Worm (Caenorhabditis elegans) whole organism, late embryonic: ENCODE data around the gene srbc-63.

Experiments
- C08G9.2 ChIP-seq: sonication (generic microtip); optimal IDR thresholded peaks from 2 replicates; lab custom pipeline; 2016; ENCODE audit warnings: mild to moderate bottlenecking, missing genetic modification characterization, moderate library complexity, missing compliant biosample characterization
- F13H6.1 ChIP-seq: sonication (generic microtip); optimal IDR thresholded peaks from 2 replicates; lab custom pipeline; 2016; ENCODE audit warnings: missing genetic modification characterization, missing compliant biosample characterization
- K09A11.1 ChIP-seq: sonication (generic microtip); optimal IDR thresholded peaks from 2 replicates; lab custom pipeline; 2017; ENCODE audit warnings: antibody characterized with exemption, mild to moderate bottlenecking, missing genetic modification characterization, missing compliant biosample characterization; ENCODE audit not compliant: insufficient read depth
- T23F11.4 ChIP-seq: fragments of 200-800 bp; sonication (Bioruptor generic); optimal IDR thresholded peaks from 2 replicates; lab custom pipeline; 2018; ENCODE audit warnings: mild to moderate bottlenecking, missing genetic modification characterization, missing compliant biosample characterization
- ahr-1 ChIP-seq: sonication (generic microtip); optimal IDR thresholded peaks from 2 replicates; lab custom pipeline; 2016; ENCODE audit warnings: missing genetic modification characterization, missing compliant biosample characterization
- ama-1 ChIP-seq: fragments of 150-350 bp; optimal IDR thresholded peaks from 2 replicates; lab custom pipeline; 2014
- ceh-18 ChIP-seq: sonication (generic microtip); optimal IDR thresholded peaks from 2 replicates; lab custom pipeline; 2016; ENCODE audit warnings: missing genetic modification characterization, missing compliant biosample characterization
- ceh-2 ChIP-seq: sonication (generic microtip); optimal IDR thresholded peaks from 2 replicates; lab custom pipeline; 2016; ENCODE audit warnings: missing genotype, missing genetic modification characterization, missing compliant biosample characterization
- ceh-22 ChIP-seq: sonication (generic microtip); optimal IDR thresholded peaks from 2 replicates; lab custom pipeline; 2017; ENCODE audit warnings: missing biosample characterization, missing genetic modification characterization
- ceh-24 ChIP-seq: sonication (generic microtip); optimal IDR thresholded peaks from 2 replicates; lab custom pipeline; 2016; ENCODE audit warnings: mild to moderate bottlenecking, missing genetic modification characterization, missing compliant biosample characterization
- ceh-31 ChIP-seq: sonication (generic microtip); optimal IDR thresholded peaks from 2 replicates; lab custom pipeline; 2016; ENCODE audit warnings: missing genetic modification characterization, missing compliant biosample characterization
- che-1 ChIP-seq: sonication (generic microtip); optimal IDR thresholded peaks from 2 replicates; lab custom pipeline; 2016; ENCODE audit warnings: mild to moderate bottlenecking, missing genetic modification characterization, missing compliant biosample characterization
- dmd-4 ChIP-seq: sonication (generic microtip); optimal IDR thresholded peaks from 2 replicates; lab custom pipeline; 2016; ENCODE audit warnings: borderline replicate concordance, missing genetic modification characterization, missing compliant biosample characterization
- fax-1 ChIP-seq: sonication (generic microtip); optimal IDR thresholded peaks from 2 replicates; lab custom pipeline; 2016; ENCODE audit warnings: missing genotype, missing genetic modification characterization, missing compliant biosample characterization
- fkh-10 ChIP-seq: fragments of 150-350 bp; optimal IDR thresholded peaks from 2 replicates; lab custom pipeline; 2014; ENCODE audit warnings: missing biosample characterization, missing genetic modification reagents, missing genetic modification characterization
- fkh-6 ChIP-seq: sonication (generic microtip); optimal IDR thresholded peaks from 2 replicates; lab custom pipeline; 2016; ENCODE audit warnings: missing genetic modification characterization, missing compliant biosample characterization
- gmeb-2 ChIP-seq: sonication (generic microtip); optimal IDR thresholded peaks from 2 replicates; lab custom pipeline; 2016; ENCODE audit warnings: missing genetic modification characterization, inconsistent platforms, missing compliant biosample characterization
- hlh-15 ChIP-seq: sonication (generic microtip); optimal IDR thresholded peaks from 2 replicates; lab custom pipeline; 2016; ENCODE audit warnings: missing genetic modification characterization, missing compliant biosample characterization
- hlh-6 ChIP-seq: sonication (generic microtip); optimal IDR thresholded peaks from 2 replicates; lab custom pipeline; 2016; ENCODE audit warnings: missing genotype, missing genetic modification characterization, missing compliant biosample characterization
- lim-6 ChIP-seq: sonication (generic microtip); optimal IDR thresholded peaks from 2 replicates; lab custom pipeline; 2016; ENCODE audit warnings: missing genetic modification characterization, missing compliant biosample characterization
- madf-2 ChIP-seq: sonication (generic microtip); optimal IDR thresholded peaks from 2 replicates; lab custom pipeline; 2017; ENCODE audit warnings: missing genetic modification characterization, missing compliant biosample characterization
- mec-3 ChIP-seq: sonication (generic microtip); optimal IDR thresholded peaks from 2 replicates; lab custom pipeline; 2016; ENCODE audit warnings: borderline replicate concordance, missing genetic modification characterization, missing compliant biosample characterization
- nfya-1 ChIP-seq: sonication (generic microtip); optimal IDR thresholded peaks from 2 replicates; lab custom pipeline; 2017; ENCODE audit warnings: missing genetic modification characterization, mild to moderate bottlenecking, missing compliant biosample characterization, antibody characterized with exemption, moderate library complexity
- nhr-11 ChIP-seq: fragments of 150-350 bp; optimal IDR thresholded peaks from 2 replicates; lab custom pipeline; 2014; ENCODE audit warnings: missing biosample characterization, missing genetic modification characterization
- nhr-232 ChIP-seq: sonication (generic microtip); optimal IDR thresholded peaks from 2 replicates; lab custom pipeline; 2016; ENCODE audit warnings: missing genetic modification characterization, missing compliant biosample characterization
- npax-4 ChIP-seq: sonication (generic microtip); optimal IDR thresholded peaks from 2 replicates; lab custom pipeline; 2016; ENCODE audit warnings: missing genetic modification characterization, missing compliant biosample characterization
- odd-2 ChIP-seq: sonication (generic microtip); optimal IDR thresholded peaks from 2 replicates; lab custom pipeline; 2017; ENCODE audit warnings: antibody characterized with exemption, mild to moderate bottlenecking, missing genetic modification characterization, missing compliant biosample characterization
- pax-1 ChIP-seq: fragments of 150-350 bp; optimal IDR thresholded peaks from 2 replicates; lab custom pipeline; 2014; ENCODE audit warnings: missing biosample characterization, missing genetic modification characterization
- pha-2 ChIP-seq: sonication (generic microtip); optimal IDR thresholded peaks from 2 replicates; lab custom pipeline; 2017; ENCODE audit warnings: mild to moderate bottlenecking, missing genetic modification characterization, missing compliant biosample characterization
- pqm-1 ChIP-seq: sonication (generic microtip); optimal IDR thresholded peaks from 2 replicates; lab custom pipeline; 2016; ENCODE audit warnings: missing genetic modification characterization, missing compliant biosample characterization
- pros-1 ChIP-seq: fragments of 150-350 bp; optimal IDR thresholded peaks from 2 replicates; lab custom pipeline; 2014; ENCODE audit warnings: missing biosample characterization, missing genetic modification reagents, missing genetic modification characterization
- rnt-1 ChIP-seq: sonication (generic microtip); optimal IDR thresholded peaks from 2 replicates; lab custom pipeline; 2016; ENCODE audit warnings: missing genetic modification characterization, missing compliant biosample characterization
- sox-2 ChIP-seq: fragments of 200-800 bp; sonication (Bioruptor generic); IDR thresholded peaks from 2 replicates; pipeline ENCODE4 v1.3.6; 2022; ENCODE audit warnings: missing genetic modification reagents, missing genetic modification characterization, missing compliant biosample characterization
- sox-4 ChIP-seq: sonication (generic microtip); optimal IDR thresholded peaks from 2 replicates; lab custom pipeline; 2017; ENCODE audit warnings: mild to moderate bottlenecking, missing genetic modification characterization, inconsistent platforms, missing compliant biosample characterization
- unc-3 ChIP-seq, 2 experiments: fragments of 200-800 bp in 1 of 2; sonication (Bioruptor generic) in 1 of 2; sonication (generic microtip) in 1 of 2; conservative IDR thresholded peaks in 1 of 2; optimal IDR thresholded peaks in 1 of 2; 2 replicates each; pipeline versions ENCODE4 v1.3.6 to Lab custom; 2016 to 2022; ENCODE audit warnings: missing compliant biosample characterization in 2 of 2, missing genetic modification characterization in 2 of 2, missing genetic modification reagents in 1 of 2
- unc-42 ChIP-seq: sonication (generic microtip); optimal IDR thresholded peaks from 2 replicates; lab custom pipeline; 2016; ENCODE audit warnings: missing genotype, missing genetic modification characterization, missing compliant biosample characterization
- zip-5 ChIP-seq: sonication (generic microtip); optimal IDR thresholded peaks from 2 replicates; lab custom pipeline; 2016; ENCODE audit warnings: missing genetic modification characterization, missing compliant biosample characterization

The srbc-63 gene

DNA sequence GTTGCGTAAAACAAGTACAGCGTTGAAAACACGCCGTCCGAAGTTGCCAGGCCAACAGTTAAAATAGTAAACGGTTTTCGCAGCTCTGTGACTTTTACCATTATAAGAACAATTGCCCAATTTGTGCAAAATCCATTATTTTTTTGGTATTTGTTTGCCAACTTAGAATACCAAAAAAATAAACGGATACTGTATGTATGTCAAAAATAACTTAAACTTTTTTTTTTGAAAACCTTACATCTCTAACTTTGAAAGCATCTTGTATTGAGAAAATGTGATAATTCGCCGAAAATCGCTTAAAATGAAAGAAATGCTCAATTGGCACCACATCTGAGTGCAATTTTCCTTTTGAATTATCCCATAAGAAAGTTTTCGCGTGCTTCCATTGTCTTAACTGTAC, 13.8 kb downstream of the srbc-63 start, which contains the start of gene fbxa-199:
fbxa-199 (minus strand) TSS at position 101 of the 400 bp plus-strand sequence.
- TF ChIP-seq rnt-1 (tag; lab: Kevin White, UChicago) (no peak), hlh-6 (tag; lab: Kevin White, UChicago) (no peak), odd-2 (tag; lab: Kevin White, UChicago) (no peak), hlh-15 (tag; lab: Kevin White, UChicago) (no peak), pros-1 (no peak), C08G9.2 (tag; lab: Kevin White, UChicago) (no peak), unc-3 (GFP tag; conservative IDR thresholded peaks at IDR 0.05; lab: Robert Waterston, UW) (no peak), unc-3 (tag; optimal IDR thresholded peaks at IDR 0.05; lab: Kevin White, UChicago) (no peak), fkh-6 (tag; lab: Kevin White, UChicago) (no peak), ceh-2 (tag; lab: Kevin White, UChicago) (no peak), ceh-31 (tag; lab: Kevin White, UChicago) (no peak), ceh-22 (no peak), K09A11.1 (tag; lab: Kevin White, UChicago) (no peak), ama-1 (lab: Kevin White, UChicago) (no peak), madf-2 (no peak), nfya-1 (tag; lab: Kevin White, UChicago) (no peak), ahr-1 (tag; lab: Kevin White, UChicago) (no peak)
- TF ChIP-seq, all 69 proteins: peak for 0

DNA sequence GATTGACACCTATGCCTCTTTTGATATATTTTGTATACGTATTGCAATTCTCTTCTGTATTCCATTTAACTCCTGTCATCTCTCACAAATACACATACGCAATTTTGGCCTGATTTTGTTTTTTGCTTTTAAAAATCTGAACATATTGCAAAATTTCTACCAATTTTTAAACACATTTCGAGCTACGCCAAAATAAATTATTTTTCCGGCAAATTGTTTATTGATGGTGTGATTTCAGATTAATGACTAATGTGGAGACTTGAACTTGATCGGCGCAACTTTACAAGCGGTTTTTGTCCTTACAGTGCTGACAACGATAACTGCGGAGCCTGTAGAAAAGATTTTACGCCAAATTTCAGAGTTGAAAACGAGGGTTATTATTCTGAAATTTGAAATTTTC, 15.4 kb downstream of the srbc-63 start:
- TF ChIP-seq ahr-1 (tag; lab: Kevin White, UChicago) (no peak), che-1 (tag; lab: Kevin White, UChicago) (no peak), fkh-10 (GFP tag; lab: Kevin White, UChicago) (no peak), pax-1 (tag; lab: Kevin White, UChicago) (no peak), madf-2 (no peak), zip-5 (tag; lab: Kevin White, UChicago) (no peak), F13H6.1 (no peak), lim-6 (no peak), odd-2 (tag; lab: Kevin White, UChicago) (no peak), unc-42 (tag; lab: Kevin White, UChicago) (no peak), fax-1 (tag; lab: Kevin White, UChicago) (no peak), nhr-11 (tag; lab: Kevin White, UChicago) (no peak), hlh-15 (tag; lab: Kevin White, UChicago) (no peak), pha-2 (tag; lab: Kevin White, UChicago) (no peak), hlh-6 (tag; lab: Kevin White, UChicago) (no peak), ceh-31 (tag; lab: Kevin White, UChicago) (no peak), ceh-2 (tag; lab: Kevin White, UChicago) (no peak)
- TF ChIP-seq, all 69 proteins: peak for 0

DNA sequence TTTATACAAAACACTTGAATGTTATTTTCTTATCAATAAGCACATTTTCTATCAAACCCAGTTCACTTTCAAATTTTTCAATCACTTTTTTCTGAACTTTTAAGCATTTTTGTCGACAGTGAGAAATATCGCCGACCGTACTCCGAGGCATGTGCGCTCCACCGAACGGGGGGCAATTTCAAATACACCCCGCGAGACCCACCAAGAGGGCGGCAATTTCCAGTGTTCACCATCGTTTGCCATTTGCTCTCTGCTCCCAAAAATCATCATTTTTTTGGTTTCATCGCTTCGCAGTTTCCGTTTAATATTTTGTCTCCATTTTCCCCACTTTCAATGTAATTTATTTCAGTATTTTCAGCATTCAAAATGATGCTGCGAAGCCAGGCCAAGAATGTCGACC, 17.2 kb downstream of the srbc-63 start, which contains the start of gene cyb-3:
cyb-3 (plus strand) TSS at position 350 of the 400 bp plus-strand sequence.
- no peak for TF ChIP-seq pax-1 (tag; lab: Kevin White, UChicago)
- TF ChIP-seq mec-3: no peak
- no peak for TF ChIP-seq pqm-1 (tag; lab: Kevin White, UChicago)
- no peak for TF ChIP-seq npax-4 (tag; lab: Kevin White, UChicago)
- no peak for TF ChIP-seq sox-4 (tag; lab: Kevin White, UChicago)
- TF ChIP-seq nhr-232 (tag; lab: Kevin White, UChicago): no peak
- no peak for TF ChIP-seq gmeb-2 (tag; lab: Kevin White, UChicago)
- no peak for TF ChIP-seq sox-2 (GFP tag; lab: Robert Waterston, UW)
- TF ChIP-seq dmd-4 (tag; lab: Kevin White, UChicago): no peak
- no peak for TF ChIP-seq ceh-18 (tag; lab: Kevin White, UChicago)
- TF ChIP-seq T23F11.4 (GFP tag; lab: Kevin White, UChicago): no peak
- no peak for TF ChIP-seq fkh-10 (GFP tag; lab: Kevin White, UChicago)
- no peak for TF ChIP-seq pha-2 (tag; lab: Kevin White, UChicago)
- no peak for TF ChIP-seq F13H6.1
- no peak for TF ChIP-seq ceh-24
- TF ChIP-seq, all 69 proteins: peak for 0
